Worm (Caenorhabditis elegans) whole organism, L3 larva: ENCODE data around the gene F49F1.7.

Experiments
- R02D3.7 ChIP-seq: fragments of 150-350 bp; optimal IDR thresholded peaks from 2 replicates; lab custom pipeline; 2014; ENCODE audit warnings: missing biosample characterization, missing genetic modification characterization
- aly-2 ChIP-seq: fragments of 150-350 bp; optimal IDR thresholded peaks from 2 replicates; lab custom pipeline; 2014; ENCODE audit warnings: missing biosample characterization, missing genetic modification characterization
- ama-1 ChIP-seq: fragments of 150-350 bp; optimal IDR thresholded peaks from 2 replicates; lab custom pipeline; 2018
- ceh-16 ChIP-seq: sonication (generic microtip); optimal IDR thresholded peaks from 2 replicates; lab custom pipeline; 2017; ENCODE audit warnings: missing biosample characterization, missing genetic modification characterization
- ceh-28 ChIP-seq: fragments of 150-350 bp; optimal IDR thresholded peaks from 2 replicates; lab custom pipeline; 2014; ENCODE audit warnings: missing biosample characterization, missing genetic modification reagents, missing genetic modification characterization
- ceh-82 ChIP-seq: fragments of 150-350 bp; optimal IDR thresholded peaks from 2 replicates; lab custom pipeline; 2014; ENCODE audit warnings: missing biosample characterization, missing genetic modification characterization
- ceh-9 ChIP-seq: sonication (generic microtip); optimal IDR thresholded peaks from 2 replicates; lab custom pipeline; 2018; ENCODE audit warnings: missing biosample characterization, missing genetic modification characterization
- daf-12 ChIP-seq: fragments of 150-350 bp; optimal IDR thresholded peaks from 2 replicates; lab custom pipeline; 2014; ENCODE audit warnings: missing biosample characterization, missing genetic modification reagents, missing genetic modification characterization
- egl-27 ChIP-seq: sonication (generic microtip); optimal IDR thresholded peaks from 4 replicates; lab custom pipeline; 2017; ENCODE audit warnings: missing biosample characterization, missing genetic modification reagents, missing genetic modification characterization
- egl-5 ChIP-seq: fragments of 150-350 bp; optimal IDR thresholded peaks from 2 replicates; lab custom pipeline; 2017; ENCODE audit warnings: missing biosample characterization, missing genetic modification reagents, missing genetic modification characterization, inconsistent platforms
- elt-1 ChIP-seq: fragments of 150-350 bp; optimal IDR thresholded peaks from 2 replicates; lab custom pipeline; 2014; ENCODE audit warnings: missing biosample characterization, missing genetic modification characterization
- elt-2 ChIP-seq: sonication (generic microtip); optimal IDR thresholded peaks from 2 replicates; lab custom pipeline; 2016; ENCODE audit warnings: missing genetic modification reagents, mild to moderate bottlenecking, missing genetic modification characterization, missing compliant biosample characterization
- eor-1 ChIP-seq, 2 experiments: fragments of 150-350 bp; optimal IDR thresholded peaks; 2 replicates each; lab custom pipeline; 2014 to 2018; ENCODE audit warnings: missing biosample characterization in 2 of 2, missing genetic modification characterization in 2 of 2
- fkh-10 ChIP-seq: sonication (generic microtip); optimal IDR thresholded peaks from 2 replicates; lab custom pipeline; 2017; ENCODE audit warnings: missing biosample characterization, missing genetic modification reagents, missing genetic modification characterization
- fkh-2 ChIP-seq: fragments of 150-350 bp; optimal IDR thresholded peaks from 2 replicates; lab custom pipeline; 2014; ENCODE audit warnings: missing biosample characterization, missing genetic modification reagents, missing genetic modification characterization
- fos-1 ChIP-seq: fragments of 150-350 bp; optimal IDR thresholded peaks from 2 replicates; lab custom pipeline; 2014; ENCODE audit warnings: missing biosample characterization, missing genetic modification characterization
- hmg-11 ChIP-seq: sonication (generic microtip); optimal IDR thresholded peaks from 2 replicates; lab custom pipeline; 2016; ENCODE audit warnings: missing genetic modification characterization, missing compliant biosample characterization
- jun-1 ChIP-seq: fragments of 150-350 bp; optimal IDR thresholded peaks from 2 replicates; lab custom pipeline; 2014; ENCODE audit warnings: missing biosample characterization, missing genetic modification reagents, missing genetic modification characterization
- lin-15B ChIP-seq: fragments of 150-350 bp; optimal IDR thresholded peaks from 2 replicates; lab custom pipeline; 2014; ENCODE audit warnings: missing biosample characterization, missing genetic modification characterization
- lin-39 ChIP-seq: fragments of 150-350 bp; optimal IDR thresholded peaks from 2 replicates; lab custom pipeline; 2018; ENCODE audit warnings: missing biosample characterization, missing genetic modification reagents, missing genetic modification characterization
- lsy-12 ChIP-seq: sonication (generic microtip); optimal IDR thresholded peaks from 2 replicates; lab custom pipeline; 2016; ENCODE audit warnings: mild to moderate bottlenecking, missing genetic modification characterization, missing compliant biosample characterization
- mdl-1 ChIP-seq: fragments of 150-350 bp; optimal IDR thresholded peaks from 2 replicates; lab custom pipeline; 2014; ENCODE audit warnings: missing biosample characterization, missing genetic modification characterization
- mml-1 ChIP-seq: fragments of 150-350 bp; sonication (generic microtip); optimal IDR thresholded peaks from 3 replicates; lab custom pipeline; 2014; ENCODE audit warnings: missing biosample characterization, missing genetic modification characterization
- nfya-1 ChIP-seq: sonication (generic microtip); optimal IDR thresholded peaks from 2 replicates; lab custom pipeline; 2017; ENCODE audit warnings: missing genetic modification characterization, mild to moderate bottlenecking, missing compliant biosample characterization, antibody characterized with exemption, moderate library complexity; ENCODE audit not compliant: insufficient read depth
- nhr-11 ChIP-seq: fragments of 150-350 bp; optimal IDR thresholded peaks from 2 replicates; lab custom pipeline; 2014; ENCODE audit warnings: missing biosample characterization, missing genetic modification characterization
- nhr-12 ChIP-seq: fragments of 150-350 bp; optimal IDR thresholded peaks from 2 replicates; lab custom pipeline; 2014; ENCODE audit warnings: missing biosample characterization, missing genetic modification characterization
- nhr-23 ChIP-seq: fragments of 150-350 bp; optimal IDR thresholded peaks from 2 replicates; lab custom pipeline; 2014; ENCODE audit warnings: missing biosample characterization, missing genetic modification reagents, missing genetic modification characterization
- nhr-237 ChIP-seq: fragments of 150-350 bp; optimal IDR thresholded peaks from 2 replicates; lab custom pipeline; 2014; ENCODE audit warnings: missing biosample characterization, missing genetic modification characterization
- nhr-25 ChIP-seq: sonication (generic microtip); optimal IDR thresholded peaks from 2 replicates; lab custom pipeline; 2017; ENCODE audit warnings: missing biosample characterization, missing genetic modification characterization
- nhr-28 ChIP-seq: fragments of 150-350 bp; optimal IDR thresholded peaks from 2 replicates; lab custom pipeline; 2014; ENCODE audit warnings: missing biosample characterization, missing genetic modification characterization
- nhr-43 ChIP-seq: sonication (generic microtip); optimal IDR thresholded peaks from 2 replicates; lab custom pipeline; 2016; ENCODE audit warnings: mild to moderate bottlenecking, missing genetic modification characterization, missing compliant biosample characterization; ENCODE audit not compliant: poor library complexity, severe bottlenecking
- nhr-67 ChIP-seq: fragments of 150-350 bp; optimal IDR thresholded peaks from 2 replicates; lab custom pipeline; 2014; ENCODE audit warnings: missing biosample characterization, missing genetic modification characterization
- nhr-76 ChIP-seq: fragments of 150-350 bp; sonication (generic microtip); optimal IDR thresholded peaks from 5 replicates; lab custom pipeline; 2014; ENCODE audit warnings: missing biosample characterization, missing genetic modification characterization
- nhr-77 ChIP-seq: fragments of 150-350 bp; optimal IDR thresholded peaks from 2 replicates; lab custom pipeline; 2014; ENCODE audit warnings: missing biosample characterization, missing genetic modification characterization
- pha-4 ChIP-seq: fragments of 150-350 bp; optimal IDR thresholded peaks from 2 replicates; lab custom pipeline; 2014; ENCODE audit warnings: missing biosample characterization, missing genetic modification reagents, missing genetic modification characterization
- sea-2 ChIP-seq: fragments of 150-350 bp; sonication (generic microtip); optimal IDR thresholded peaks from 4 replicates; lab custom pipeline; 2014; ENCODE audit warnings: missing biosample characterization, missing genetic modification reagents, missing genetic modification characterization
- skn-1 ChIP-seq: fragments of 150-350 bp; optimal IDR thresholded peaks from 2 replicates; lab custom pipeline; 2014; ENCODE audit warnings: missing biosample characterization, missing genetic modification characterization
- snpc-4 ChIP-seq: fragments of 150-350 bp; optimal IDR thresholded peaks from 2 replicates; lab custom pipeline; 2014; ENCODE audit warnings: missing biosample characterization, missing genetic modification characterization
- tbx-2 ChIP-seq: sonication (generic microtip); optimal IDR thresholded peaks from 2 replicates; lab custom pipeline; 2016; ENCODE audit warnings: mild to moderate bottlenecking, missing genetic modification characterization, missing compliant biosample characterization
- unc-39 ChIP-seq: sonication (generic microtip); optimal IDR thresholded peaks from 4 replicates; lab custom pipeline; 2017; ENCODE audit warnings: missing biosample characterization, missing genetic modification characterization
- unc-62 ChIP-seq: fragments of 150-350 bp; sonication (generic microtip); optimal IDR thresholded peaks from 4 replicates; lab custom pipeline; 2014; ENCODE audit warnings: missing biosample characterization, missing genetic modification reagents, missing genetic modification characterization
- zag-1 ChIP-seq: fragments of 150-350 bp; optimal IDR thresholded peaks from 2 replicates; lab custom pipeline; 2014; ENCODE audit warnings: missing biosample characterization, missing genetic modification characterization
- ztf-11 ChIP-seq: fragments of 150-350 bp; optimal IDR thresholded peaks from 2 replicates; lab custom pipeline; 2014; ENCODE audit warnings: missing biosample characterization, missing genetic modification characterization
- ztf-4 ChIP-seq: fragments of 150-350 bp; optimal IDR thresholded peaks from 2 replicates; lab custom pipeline; 2014; ENCODE audit warnings: missing biosample characterization, missing genetic modification characterization

F49F1.7 gene

DNA sequence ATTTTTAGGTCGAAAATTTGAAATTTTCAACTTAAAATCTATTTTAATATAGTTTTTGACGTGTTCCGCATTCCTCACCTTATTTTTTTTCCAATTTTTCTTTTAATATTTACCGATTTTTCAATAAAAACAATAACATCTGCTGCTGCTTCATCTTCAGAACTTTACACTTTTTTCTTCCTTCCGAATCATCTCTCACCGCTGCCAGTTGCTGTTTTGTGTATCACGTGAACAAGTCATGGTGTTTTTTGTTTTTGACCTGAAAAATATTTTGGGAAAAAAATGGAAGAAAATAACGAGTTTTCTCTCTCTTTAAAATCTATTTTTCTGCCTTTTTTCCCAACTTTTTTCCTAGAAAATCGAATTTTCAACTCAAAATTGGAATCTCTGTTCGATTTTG lies 25.8 kb downstream of the F49F1.7 start:
- TF ChIP-seq nhr-12, result no peak
- TF ChIP-seq nhr-237, result no peak
- no peak for TF ChIP-seq nhr-11
- TF ChIP-seq nfya-1 (tag; lab: Kevin White, UChicago), result peak; percentile 19
- no peak for TF ChIP-seq nhr-76
- no peak for TF ChIP-seq ceh-82 (tag; lab: Kevin White, UChicago)
- TF ChIP-seq elt-1 (tag; lab: Kevin White, UChicago), result no peak
- no peak for TF ChIP-seq ceh-9 (tag; lab: Kevin White, UChicago)
- TF ChIP-seq, all 47 proteins: peak for 1

DNA sequence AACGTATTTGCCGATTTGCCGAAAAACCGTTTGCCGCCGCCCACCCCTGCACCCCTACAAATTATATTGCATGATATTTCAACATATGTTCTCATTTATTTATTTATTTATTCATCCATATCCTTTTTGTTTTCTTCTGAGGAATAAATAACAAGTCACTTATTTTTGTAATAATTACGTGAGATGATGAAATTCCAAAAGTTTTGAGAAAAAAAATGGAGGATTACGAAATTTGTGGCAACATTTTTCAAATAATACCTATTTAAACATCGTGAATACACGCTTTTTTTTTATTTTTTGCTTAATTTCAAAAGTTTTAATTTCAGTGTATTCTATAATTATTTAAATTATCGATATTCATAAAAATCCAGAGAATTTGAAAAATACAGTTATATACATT lies 28.6 kb downstream of the F49F1.7 start:
- TF ChIP-seq elt-1 (tag; lab: Kevin White, UChicago) (no peak), nhr-237 (no peak), tbx-2 (tag; lab: Kevin White, UChicago) (no peak), aly-2 (tag; lab: Kevin White, UChicago) (no peak), hmg-11 (no peak), fos-1 (tag; lab: Kevin White, UChicago) (no peak), egl-27 (tag; lab: Kevin White, UChicago) (no peak), nhr-23 (tag; lab: Kevin White, UChicago) (no peak), unc-62 (no peak), lin-15B (tag; lab: Kevin White, UChicago) (no peak), fkh-10 (GFP tag; lab: Kevin White, UChicago) (no peak), skn-1 (tag; lab: Kevin White, UChicago) (no peak), unc-39 (tag; lab: Kevin White, UChicago) (no peak), egl-5 (no peak), daf-12 (tag; lab: Kevin White, UChicago) (no peak), mml-1 (tag; lab: Kevin White, UChicago) (no peak), pha-4 (tag; lab: Kevin White, UChicago) (no peak)

DNA sequence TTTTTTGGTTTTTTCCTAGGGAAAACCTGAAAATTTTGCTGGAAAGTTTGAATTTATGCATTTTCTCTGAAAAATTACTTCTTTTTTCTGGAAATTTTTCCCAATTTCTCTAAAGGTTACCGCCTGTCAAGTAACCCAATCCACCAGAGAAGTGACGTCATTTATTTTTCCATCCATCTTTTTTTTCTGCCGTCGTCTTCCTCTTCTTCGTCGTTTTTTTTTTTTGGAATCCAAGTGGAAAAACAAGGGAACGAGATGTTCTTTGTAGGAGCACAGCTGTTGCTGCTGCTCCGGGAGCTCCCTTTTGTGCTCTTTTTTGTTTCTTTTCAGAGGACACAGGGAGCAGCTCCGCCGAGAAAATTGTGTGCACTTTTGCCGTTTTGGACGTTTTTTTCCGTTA lies 31.2 kb downstream of the F49F1.7 start:
- TF ChIP-seq nhr-76 (no peak), nfya-1 (tag; lab: Kevin White, UChicago) (peak; percentile 14)
- TF ChIP-seq, all 47 proteins: peak for 1

DNA sequence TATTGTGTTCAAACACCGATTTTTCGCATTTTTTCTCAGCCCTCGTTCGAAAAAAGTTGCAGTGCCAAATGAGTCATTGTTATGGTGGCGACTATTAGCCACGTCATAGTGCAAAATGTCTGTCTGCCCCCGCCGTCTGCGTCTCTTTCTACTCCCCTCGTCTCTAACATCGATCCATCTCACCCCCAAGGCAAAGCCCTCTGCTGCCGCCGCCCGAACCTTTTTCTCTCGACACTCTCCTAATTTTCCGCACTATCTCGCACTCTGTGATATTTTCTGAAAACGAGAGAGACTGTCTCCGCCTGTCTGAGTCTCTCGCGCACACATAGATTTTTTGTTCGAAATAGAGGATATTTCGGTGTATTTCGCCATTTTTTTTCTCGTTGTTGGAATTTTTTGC lies 32.5 kb downstream of the F49F1.7 start:
- no peak for TF ChIP-seq unc-39 (tag; lab: Kevin White, UChicago)
- TF ChIP-seq daf-12 (tag; lab: Kevin White, UChicago), result no peak
- TF ChIP-seq lin-15B (tag; lab: Kevin White, UChicago), result peak; percentile 47
- no peak for TF ChIP-seq egl-27 (tag; lab: Kevin White, UChicago)
- no peak for TF ChIP-seq ceh-9 (tag; lab: Kevin White, UChicago)
- peak; percentile 76 for TF ChIP-seq pha-4 (tag; lab: Kevin White, UChicago)
- TF ChIP-seq nhr-237, result no peak
- no peak for TF ChIP-seq sea-2
- TF ChIP-seq hmg-11, result peak; percentile 94
- TF ChIP-seq lin-39, result peak; percentile 70
- TF ChIP-seq tbx-2 (tag; lab: Kevin White, UChicago), result peak; percentile 42
- TF ChIP-seq nfya-1 (tag; lab: Kevin White, UChicago), result peak; percentile 84
- no peak for TF ChIP-seq ceh-16 (tag; lab: Kevin White, UChicago)
- peak; percentile 29 for TF ChIP-seq mdl-1
- TF ChIP-seq nhr-25, result peak; percentile 70
- no peak for TF ChIP-seq elt-1 (tag; lab: Kevin White, UChicago)
- TF ChIP-seq jun-1 (tag; lab: Kevin White, UChicago), result peak; percentile 77
- peak; percentile 10 for TF ChIP-seq egl-5
- no peak for TF ChIP-seq ceh-82 (tag; lab: Kevin White, UChicago)
- TF ChIP-seq aly-2 (tag; lab: Kevin White, UChicago), result no peak
- no peak for TF ChIP-seq ztf-11 (tag; lab: Kevin White, UChicago)
- no peak for TF ChIP-seq nhr-67 (tag; lab: Kevin White, UChicago)
- no peak for TF ChIP-seq nhr-76
- TF ChIP-seq snpc-4 (tag; lab: Kevin White, UChicago), result peak; percentile 62
- no peak for TF ChIP-seq nhr-28 (tag; lab: Kevin White, UChicago)
- TF ChIP-seq zag-1 (tag; lab: Kevin White, UChicago), result no peak
- TF ChIP-seq nhr-12, result no peak
- no peak for TF ChIP-seq fkh-2 (tag; lab: Kevin White, UChicago)
- TF ChIP-seq fkh-10 (GFP tag; lab: Kevin White, UChicago), result no peak
- no peak for TF ChIP-seq skn-1 (tag; lab: Kevin White, UChicago)
- TF ChIP-seq eor-1 (tag; optimal IDR thresholded peaks at IDR 0.05; lab: Kevin White, UChicago), result no peak
- no peak for TF ChIP-seq nhr-11
- TF ChIP-seq elt-2 (tag; lab: Kevin White, UChicago), result peak; percentile 58
- no peak for TF ChIP-seq nhr-77 (tag; lab: Kevin White, UChicago)
- TF ChIP-seq mml-1 (tag; lab: Kevin White, UChicago), result no peak
- TF ChIP-seq ama-1, result peak; percentile 1
- TF ChIP-seq ztf-4, result no peak
- peak; percentile 92 for TF ChIP-seq ceh-28
- TF ChIP-seq fos-1 (tag; lab: Kevin White, UChicago), result peak; percentile 62
- TF ChIP-seq nhr-43 (tag; lab: Kevin White, UChicago), result peak; percentile 64
- peak; percentile 34 for TF ChIP-seq unc-62
- peak; percentile 64 for TF ChIP-seq lsy-12
- peak; percentile 66 for TF ChIP-seq R02D3.7 (tag; lab: Kevin White, UChicago)
- TF ChIP-seq nhr-23 (tag; lab: Kevin White, UChicago), result peak; percentile 51
